Fruit fly (Drosophila melanogaster) whole organism, embryonic: ENCODE measurements around the gene CG9150.

Experiments used
- Antp ChIP-seq: fragments of 200-800 bp; sonication (Bioruptor generic); optimal IDR thresholded peaks from 3 replicates; lab custom pipeline; 2016; ENCODE audit warnings: missing biosample characterization, missing genetic modification characterization
- CG11723 ChIP-seq: fragments of 200-800 bp; sonication (Bioruptor generic); optimal IDR thresholded peaks from 2 replicates; lab custom pipeline; 2017; ENCODE audit warnings: missing biosample characterization, mild to moderate bottlenecking, missing genetic modification characterization
- CG14667 ChIP-seq: fragments of 200-800 bp; sonication (Bioruptor generic); IDR thresholded peaks from 2 replicates; pipeline ENCODE4 v1.3.6; 2022; ENCODE audit warnings: missing biosample characterization, missing genetic modification characterization
- CG4424 ChIP-seq: fragments of 200-800 bp; sonication (Bioruptor generic); optimal IDR thresholded peaks from 3 replicates; lab custom pipeline; 2016; ENCODE audit warnings: missing biosample characterization, missing genetic modification characterization
- CG4820 ChIP-seq: fragments of 200-800 bp; sonication (Bioruptor generic); optimal IDR thresholded peaks from 3 replicates; lab custom pipeline; 2016; ENCODE audit warnings: missing biosample characterization, missing genetic modification characterization
- amos ChIP-seq: fragments of 200-800 bp; sonication (Bioruptor generic); IDR thresholded peaks from 2 replicates; pipeline ENCODE4 v1.3.6; 2022; ENCODE audit warnings: missing biosample characterization, missing genetic modification characterization; ENCODE audit not compliant: partially characterized antibody

DNA sequence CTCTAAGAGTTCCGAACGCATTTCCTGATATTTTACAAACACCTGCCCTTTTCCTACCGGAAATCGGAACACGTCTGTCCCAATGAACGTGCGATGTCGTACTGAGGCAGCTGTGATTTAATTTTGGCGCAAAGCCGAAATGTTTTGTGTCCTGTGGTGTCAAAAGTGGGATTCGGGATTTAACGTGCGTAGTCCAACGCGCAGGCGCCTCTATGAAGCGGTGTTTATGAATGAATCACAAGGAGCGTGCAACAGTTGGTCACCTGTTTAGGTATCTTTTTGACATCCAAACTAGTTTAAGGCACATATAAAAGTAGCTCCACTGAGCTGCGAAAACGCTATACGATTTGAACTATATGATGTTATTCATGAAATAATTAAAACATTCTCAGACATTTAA is 34.0 kb downstream of the CG9150 start, which contains the start of gene CG9109:
- TF ChIP-seq CG14667 (no peak), CG4424 (GFP tag; lab: Kevin White, UChicago) (no peak), Antp (no peak), CG4820 (GFP tag; lab: Kevin White, UChicago) (no peak), amos (GFP tag; lab: Robert Waterston, UW) (no peak), CG11723 (GFP tag; lab: Kevin White, UChicago) (no peak)
